Fruit fly (Drosophila melanogaster): ENCODE results near the gene Gss2.

Gene Gss2

DNA sequence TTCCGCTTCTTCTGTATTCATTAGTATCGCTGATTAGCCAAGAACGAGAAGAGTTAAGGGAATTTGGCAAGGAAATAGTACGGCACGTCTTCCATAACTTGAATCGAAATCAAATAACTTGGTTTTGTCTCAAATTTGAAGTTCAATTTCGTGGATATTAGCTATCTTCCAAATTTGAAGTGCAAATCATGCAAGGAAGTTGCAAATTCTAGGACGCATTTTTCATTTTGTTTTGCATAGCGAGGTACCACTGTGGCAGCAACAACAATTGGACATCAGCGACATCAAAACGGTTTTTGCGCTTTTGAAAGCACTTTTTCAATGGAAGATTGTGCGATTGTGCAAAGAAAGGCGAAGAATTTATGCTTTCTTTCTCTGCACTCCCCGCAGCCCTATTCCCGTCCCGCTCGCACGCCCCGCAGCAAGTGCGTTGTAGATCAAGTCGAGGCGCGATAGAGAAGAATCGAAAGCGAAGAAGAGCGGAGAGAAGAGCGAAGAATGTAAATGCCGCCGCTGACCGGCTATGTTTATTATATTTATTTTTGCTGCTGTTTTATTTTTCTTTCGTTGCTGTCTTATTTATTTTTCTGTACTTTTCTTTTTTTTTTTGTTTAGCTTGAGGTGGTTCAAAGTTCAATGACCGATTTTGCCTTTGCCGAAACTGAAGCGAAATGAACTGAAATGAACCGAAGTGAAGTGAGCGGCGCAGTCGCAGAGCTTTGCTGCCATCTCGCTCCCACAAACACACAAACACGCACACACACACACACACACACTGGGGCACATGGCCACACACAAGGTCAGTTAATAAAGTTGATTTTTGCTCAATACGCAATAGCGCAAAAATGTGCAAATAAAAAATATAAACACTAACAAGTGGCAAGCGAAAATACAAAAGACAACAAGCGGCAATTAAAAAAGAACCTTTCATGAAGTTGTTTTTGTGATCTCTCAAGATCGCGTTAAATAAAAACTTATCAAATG is 18.1 kb upstream of the Gss2 start (continued):
- TF ChIP-seq hb (GFP tag; IDR thresholded peaks at IDR 0.05; ENCODE audit: partially characterized antibody) = no peak
- 0 out of 2 replicates have a peak, but pooled peaks have one; percentile 34 for TF ChIP-seq H2.0 (GFP tag; IDR thresholded peaks at IDR 0.05)
- peak; percentile 71; the same call in 2 of the 3 replicates for TF ChIP-seq dysf (GFP tag; IDR thresholded peaks at IDR 0.05)
- TF ChIP-seq stc (GFP tag; IDR thresholded peaks at IDR 0.05) = peak; percentile 47; the same call in 1 of the 2 replicates
- TF ChIP-seq H15 (GFP tag; IDR thresholded peaks at IDR 0.05) = no peak
- TF ChIP-seq twi (tag; optimal IDR thresholded peaks at IDR 0.05) = no peak
- TF ChIP-seq CG6813 (GFP tag; optimal IDR thresholded peaks at IDR 0.05) = no peak
- TF ChIP-seq Opbp (GFP tag; IDR thresholded peaks at IDR 0.05; ENCODE audit: partially characterized antibody) = no peak
- TF ChIP-seq CG2116 (GFP tag; optimal IDR thresholded peaks at IDR 0.05) = no peak
- TF ChIP-seq CG13894 (tag; optimal IDR thresholded peaks at IDR 0.05) = no peak
- no peak for TF ChIP-seq CG17568 (GFP tag; optimal IDR thresholded peaks at IDR 0.05)
- no peak for TF ChIP-seq jigr1 (GFP tag; IDR thresholded peaks at IDR 0.05)
- no peak for TF ChIP-seq Scr (GFP tag; IDR thresholded peaks at IDR 0.05; ENCODE audit: partially characterized antibody)
- TF ChIP-seq CG1529 (GFP tag; optimal IDR thresholded peaks at IDR 0.05) = no peak
- TF ChIP-seq Dp (GFP tag; optimal IDR thresholded peaks at IDR 0.05) = no peak
- TF ChIP-seq CG42726 (GFP tag; IDR thresholded peaks at IDR 0.05; ENCODE audit: partially characterized antibody) = no peak
- no peak for TF ChIP-seq disco-r (GFP tag; optimal IDR thresholded peaks at IDR 0.05)
- TF ChIP-seq Sox102F (GFP tag; optimal IDR thresholded peaks at IDR 0.05) = peak; percentile 68
- peak; percentile 36; the same call in 1 of the 2 replicates for TF ChIP-seq danr (GFP tag; IDR thresholded peaks at IDR 0.05)
- TF ChIP-seq Gug (GFP tag; IDR thresholded peaks at IDR 0.05) = peak; percentile 66; the same call in 3 of the 4 replicates
- TF ChIP-seq ssp (GFP tag; IDR thresholded peaks at IDR 0.05) = 0 out of 2 replicates have a peak, but pooled peaks have one; percentile 20
- no peak for TF ChIP-seq HmgD (GFP tag; optimal IDR thresholded peaks at IDR 0.05)
- TF ChIP-seq gce (GFP tag; IDR thresholded peaks at IDR 0.05) = 0 out of 3 replicates have a peak, but pooled peaks have one; percentile 17
- TF ChIP-seq jumu (GFP tag; optimal IDR thresholded peaks at IDR 0.05) = peak; percentile 28
- peak; percentile 17; the same call in 1 of the 3 replicates for TF ChIP-seq Optix (GFP tag; IDR thresholded peaks at IDR 0.05)
- no peak for TF ChIP-seq Hr78 (GFP tag; optimal IDR thresholded peaks at IDR 0.05)
- no peak for TF ChIP-seq Spps (tag; optimal IDR thresholded peaks at IDR 0.05)
- no peak for TF ChIP-seq CG2199 (GFP tag; IDR thresholded peaks at IDR 0.05)
- TF ChIP-seq CG12071 (GFP tag; optimal IDR thresholded peaks at IDR 0.05) = peak; percentile 55
- peak; percentile 57; the same call in 1 of the 2 replicates for TF ChIP-seq CG11085 (GFP tag; IDR thresholded peaks at IDR 0.05)
- TF ChIP-seq CG6654 (GFP tag; optimal IDR thresholded peaks at IDR 0.05) = no peak
- no peak for TF ChIP-seq nerfin-2 (GFP tag; IDR thresholded peaks at IDR 0.05; ENCODE audit: partially characterized antibody)
- TF ChIP-seq Dip3 (GFP tag; optimal IDR thresholded peaks at IDR 0.05) = peak; percentile 82
- no peak for TF ChIP-seq slou (GFP tag; optimal IDR thresholded peaks at IDR 0.05)
- peak; percentile 26 for TF ChIP-seq az2 (GFP tag; optimal IDR thresholded peaks at IDR 0.05)
- no peak for TF ChIP-seq kni (GFP tag; optimal IDR thresholded peaks at IDR 0.05)
- TF ChIP-seq Dad (GFP tag; optimal IDR thresholded peaks at IDR 0.05) = no peak
- TF ChIP-seq CG1233 (GFP tag; optimal IDR thresholded peaks at IDR 0.05) = no peak
- TF ChIP-seq CG31388 (GFP tag; optimal IDR thresholded peaks at IDR 0.05) = no peak
- TF ChIP-seq Nf-YC (tag; optimal IDR thresholded peaks at IDR 0.05) = no peak
- TF ChIP-seq Med (GFP tag) = peak; percentile 97
- TF ChIP-seq odd (GFP tag; optimal IDR thresholded peaks at IDR 0.05) = no peak
- peak; percentile 30; the same call in 1 of the 2 replicates for TF ChIP-seq CG4730 (GFP tag; IDR thresholded peaks at IDR 0.05)
- TF ChIP-seq Max (GFP tag; optimal IDR thresholded peaks at IDR 0.05) = no peak
- TF ChIP-seq CG11723 (GFP tag; optimal IDR thresholded peaks at IDR 0.05) = no peak
- TF ChIP-seq trem (tag; optimal IDR thresholded peaks at IDR 0.05) = no peak
- TF ChIP-seq Tbp (GFP tag; optimal IDR thresholded peaks at IDR 0.05) = no peak
- peak; percentile 62 for TF ChIP-seq CG16815 (GFP tag; optimal IDR thresholded peaks at IDR 0.05)
